Fruit fly (Drosophila melanogaster) whole organism, embryonic: ENCODE results near the gene eIF2Bepsilon.

Experiments
- Blimp-1 ChIP-seq: fragments of 200-800 bp; sonication (Bioruptor generic); optimal IDR thresholded peaks from 3 replicates; lab custom pipeline; 2018; ENCODE audit warnings: missing biosample characterization, missing genetic modification characterization, mild to moderate bottlenecking, moderate library complexity, missing genetic modification reagents
- CG15479 ChIP-seq: fragments of 200-800 bp; sonication (Bioruptor generic); optimal IDR thresholded peaks from 3 replicates; lab custom pipeline; 2019; ENCODE audit warnings: missing biosample characterization, mild to moderate bottlenecking, missing genetic modification characterization, moderate library complexity
- CG16863 ChIP-seq: fragments of 200-800 bp; sonication (Bioruptor generic); optimal IDR thresholded peaks from 3 replicates; lab custom pipeline; 2016; ENCODE audit warnings: missing biosample characterization, missing genetic modification characterization
- CG1832 ChIP-seq: fragments of 200-800 bp; sonication (Bioruptor generic); optimal IDR thresholded peaks from 2 replicates; lab custom pipeline; 2017; ENCODE audit warnings: missing biosample characterization, mild to moderate bottlenecking, missing genetic modification characterization, inconsistent platforms
- CG18599 ChIP-seq: fragments of 200-800 bp; sonication (Bioruptor generic); optimal IDR thresholded peaks from 3 replicates; lab custom pipeline; 2017; ENCODE audit warnings: missing biosample characterization, missing genetic modification characterization, mild to moderate bottlenecking, moderate library complexity, missing genetic modification reagents
- CG2116 ChIP-seq: fragments of 200-800 bp; sonication (Bioruptor generic); optimal IDR thresholded peaks from 3 replicates; lab custom pipeline; 2018; ENCODE audit warnings: missing biosample characterization, mild to moderate bottlenecking, missing genetic modification characterization
- CG33213 ChIP-seq: fragments of 200-800 bp; sonication (Bioruptor generic); optimal IDR thresholded peaks from 3 replicates; lab custom pipeline; 2016; ENCODE audit warnings: missing biosample characterization, missing genetic modification characterization
- CG34376 ChIP-seq: fragments of 200-800 bp; sonication (Bioruptor generic); optimal IDR thresholded peaks from 2 replicates; lab custom pipeline; 2018; ENCODE audit warnings: missing biosample characterization, mild to moderate bottlenecking, missing genetic modification characterization
- CG4617 ChIP-seq: fragments of 200-800 bp; sonication (Bioruptor generic); optimal IDR thresholded peaks from 3 replicates; lab custom pipeline; 2016; ENCODE audit warnings: missing biosample characterization, missing genetic modification characterization, borderline replicate concordance
- CG8359 ChIP-seq: fragments of 200-800 bp; sonication (Bioruptor generic); optimal IDR thresholded peaks from 2 replicates; lab custom pipeline; 2017; ENCODE audit warnings: missing biosample characterization, mild to moderate bottlenecking, missing genetic modification characterization, borderline replicate concordance
- D ChIP-seq, 2 experiments: fragments of 200-800 bp in 1 of 2; fragments of >200 bp in 1 of 2; sonication (Bioruptor generic) in 1 of 2; optimal IDR thresholded peaks; 2 replicates in 1 of 2; 3 replicates in 1 of 2; lab custom pipeline; 2017; ENCODE audit warnings: mild to moderate bottlenecking in 1 of 2, missing biosample characterization in 1 of 2, missing genetic modification characterization in 1 of 2, missing genetic modification reagents in 1 of 2
- Ets65A ChIP-seq: fragments of 200-800 bp; sonication (Bioruptor generic); peaks from one replicate; lab custom pipeline; 2016; ENCODE audit warnings: missing biosample characterization, missing genetic modification characterization
- Fer1 ChIP-seq: fragments of 200-800 bp; sonication (Bioruptor generic); optimal IDR thresholded peaks from 2 replicates; lab custom pipeline; 2017; ENCODE audit warnings: missing biosample characterization, mild to moderate bottlenecking, missing genetic modification characterization
- HLHmδ ChIP-seq: fragments of 200-800 bp; sonication (Bioruptor generic); optimal IDR thresholded peaks from 2 replicates; lab custom pipeline; 2018; ENCODE audit warnings: missing biosample characterization, mild to moderate bottlenecking, missing genetic modification characterization, moderate library complexity
- HmgD ChIP-seq: fragments of 200-800 bp; sonication (Bioruptor generic); optimal IDR thresholded peaks from 3 replicates; lab custom pipeline; 2016; ENCODE audit warnings: missing biosample characterization, missing genetic modification characterization
- MESR4 ChIP-seq: fragments of 200-800 bp; sonication (Bioruptor generic); optimal IDR thresholded peaks from 2 replicates; lab custom pipeline; 2018; ENCODE audit warnings: missing biosample characterization, mild to moderate bottlenecking, missing genetic modification characterization, moderate library complexity
- Med ChIP-seq: fragments of 200-800 bp; sonication (Bioruptor generic); peaks from one replicate; lab custom pipeline; 2016; ENCODE audit warnings: missing biosample characterization, missing genetic modification characterization, mild to moderate bottlenecking, inconsistent platforms, moderate library complexity
- Ptx1 ChIP-seq: fragments of 200-800 bp; sonication (Bioruptor generic); IDR thresholded peaks from 2 replicates; pipeline ENCODE4 v1.3.6; 2022; ENCODE audit warnings: missing biosample characterization, missing genetic modification characterization
- Stat92E ChIP-seq, 3 experiments: fragments of >200 bp in 2 of 3; fragments of 200-800 bp in 1 of 3; sonication (Bioruptor generic) in 1 of 3; optimal IDR thresholded peaks; 2 replicates each; lab custom pipeline; 2017 to 2019; ENCODE audit warnings: missing biosample characterization in 3 of 3, missing genetic modification characterization in 3 of 3, mild to moderate bottlenecking in 1 of 3, moderate library complexity in 1 of 3
- TFAM ChIP-seq: fragments of 200-800 bp; sonication (Bioruptor generic); optimal IDR thresholded peaks from 2 replicates; lab custom pipeline; 2017; ENCODE audit warnings: missing biosample characterization, missing genetic modification characterization, inconsistent platforms
- Trl ChIP-seq, 3 experiments: fragments of >200 bp in 2 of 3; fragments of 200-800 bp in 1 of 3; sonication (Bioruptor generic) in 1 of 3; optimal IDR thresholded peaks; 2 replicates in 1 of 3; 3 replicates in 2 of 3; lab custom pipeline; 2016 to 2017; ENCODE audit warnings: missing biosample characterization in 1 of 3, missing genetic modification characterization in 1 of 3
- YL-1 ChIP-seq: fragments of 200-800 bp; sonication (Bioruptor generic); optimal IDR thresholded peaks from 3 replicates; lab custom pipeline; 2017; ENCODE audit warnings: missing biosample characterization, mild to moderate bottlenecking, missing genetic modification characterization
- abd-A ChIP-seq: fragments of 200-800 bp; sonication (Bioruptor generic); optimal IDR thresholded peaks from 3 replicates; lab custom pipeline; 2019; ENCODE audit warnings: missing biosample characterization, mild to moderate bottlenecking, missing genetic modification characterization, moderate library complexity
- aop ChIP-seq: fragments of 200-800 bp; sonication (Bioruptor generic); IDR thresholded peaks from 2 replicates; pipeline ENCODE4 v1.3.6; 2022; ENCODE audit warnings: missing biosample characterization, missing genetic modification characterization
- bsh ChIP-seq, 2 experiments: fragments of 200-800 bp; sonication (Bioruptor generic); optimal IDR thresholded peaks; 2 replicates each; lab custom pipeline; 2017 to 2018; ENCODE audit warnings: mild to moderate bottlenecking in 2 of 2, missing biosample characterization in 2 of 2, missing genetic modification characterization in 2 of 2, moderate library complexity in 1 of 2
- ci ChIP-seq: fragments of 200-800 bp; sonication (Bioruptor generic); IDR thresholded peaks from 3 replicates; pipeline ENCODE4 v1.3.6; 2022; ENCODE audit warnings: missing biosample characterization, missing genetic modification characterization
- crol ChIP-seq: fragments of 200-800 bp; sonication (Bioruptor generic); IDR thresholded peaks from 2 replicates; pipeline ENCODE4 v1.3.6; 2022; ENCODE audit warnings: missing biosample characterization, missing genetic modification characterization
- cwo ChIP-seq: fragments of 200-800 bp; sonication (Bioruptor generic); optimal IDR thresholded peaks from 3 replicates; lab custom pipeline; 2017; ENCODE audit warnings: missing biosample characterization, missing genetic modification characterization, mild to moderate bottlenecking, moderate library complexity, missing genetic modification reagents
- dysf ChIP-seq: fragments of 200-800 bp; sonication (Bioruptor generic); IDR thresholded peaks from 3 replicates; pipeline ENCODE4 v1.3.6; 2022; ENCODE audit warnings: missing biosample characterization, missing genetic modification characterization
- grn ChIP-seq: fragments of 200-800 bp; sonication (Bioruptor generic); optimal IDR thresholded peaks from 3 replicates; lab custom pipeline; 2017; ENCODE audit warnings: missing biosample characterization, missing genetic modification characterization
- klu ChIP-seq: fragments of 200-800 bp; sonication (Bioruptor generic); IDR thresholded peaks from 2 replicates; pipeline ENCODE4 v1.3.6; 2022; ENCODE audit warnings: missing biosample characterization, missing genetic modification characterization
- kni ChIP-seq: fragments of 200-800 bp; sonication (Bioruptor generic); optimal IDR thresholded peaks from 3 replicates; lab custom pipeline; 2017; ENCODE audit warnings: mild to moderate bottlenecking, missing biosample characterization, missing genetic modification reagents, missing genetic modification characterization
- otp ChIP-seq: fragments of 200-800 bp; sonication (Bioruptor generic); IDR thresholded peaks from 3 replicates; pipeline ENCODE4, ENCODE4 v1.3.6; 2022; ENCODE audit warnings: missing biosample characterization, missing genetic modification characterization
- pros ChIP-seq: fragments of 200-800 bp; sonication (Bioruptor generic); optimal IDR thresholded peaks from 3 replicates; lab custom pipeline; 2019; ENCODE audit warnings: missing biosample characterization, mild to moderate bottlenecking, missing genetic modification characterization, moderate library complexity
- sd ChIP-seq: fragments of 200-800 bp; sonication (Bioruptor generic); optimal IDR thresholded peaks from 3 replicates; lab custom pipeline; 2018; ENCODE audit warnings: missing biosample characterization, mild to moderate bottlenecking, missing genetic modification characterization, moderate library complexity
- sens ChIP-seq: fragments of 200-800 bp; sonication (Bioruptor generic); peaks from one replicate; lab custom pipeline; 2016; ENCODE audit warnings: missing biosample characterization, missing genetic modification characterization
- twi ChIP-seq: fragments of 200-800 bp; optimal IDR thresholded peaks from 2 replicates; lab custom pipeline; 2019; ENCODE audit warnings: missing biosample characterization, mild to moderate bottlenecking, missing genetic modification characterization, moderate library complexity
- unc-4 ChIP-seq: fragments of 200-800 bp; sonication (Bioruptor generic); IDR thresholded peaks from 2 replicates; pipeline ENCODE4 v1.3.6; 2022; ENCODE audit warnings: missing biosample characterization, missing genetic modification characterization; ENCODE audit not compliant: partially characterized antibody
- vvl ChIP-seq: fragments of 200-800 bp; sonication (Bioruptor generic); IDR thresholded peaks from 2 replicates; pipeline ENCODE4 v1.3.6; 2022; ENCODE audit warnings: missing biosample characterization, missing genetic modification characterization

Gene eIF2Bepsilon

DNA sequence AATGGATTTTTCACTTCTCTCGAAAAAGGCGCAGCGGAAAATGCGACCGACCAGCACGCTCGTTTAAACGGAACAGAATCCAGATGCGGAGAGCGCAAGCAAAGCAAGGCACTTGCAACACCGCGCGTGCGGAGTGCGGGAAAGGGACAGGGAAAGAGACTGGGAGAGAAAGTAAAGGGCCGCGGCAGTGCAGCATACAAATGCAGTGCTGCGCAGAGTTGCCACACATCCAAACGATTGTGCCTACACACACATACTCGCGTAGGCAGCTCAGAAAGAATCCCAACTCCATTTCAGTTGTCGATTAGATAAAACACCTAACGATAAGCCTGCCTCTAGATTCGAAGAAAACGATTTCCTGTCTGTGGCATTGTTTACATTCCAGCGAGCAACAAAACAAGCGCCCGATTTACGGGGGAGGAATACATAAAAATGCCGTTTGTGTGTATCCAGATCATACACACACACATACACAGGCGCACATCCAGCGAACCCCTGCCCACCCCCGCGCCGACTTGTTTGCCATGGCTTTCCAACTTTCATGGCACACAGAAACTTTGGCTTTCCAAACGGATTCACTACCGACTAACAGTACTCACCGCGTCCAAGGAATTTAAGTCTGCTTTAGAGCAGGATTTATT is 23.1 kb downstream of the eIF2Bepsilon start (continued):
- TF ChIP-seq CG15479 (GFP tag; lab: Kevin White, UChicago) (peak; percentile 99), abd-A (tag; lab: Kevin White, UChicago) (peak; percentile 43), bsh (GFP tag; optimal IDR thresholded peaks at IDR 0.05; lab: Kevin White, UChicago) (peak in 1 of 2 experiments; percentile 5), CG1832 (peak; percentile 30), Med (peak; percentile 74), grn (GFP tag; lab: Kevin White, UChicago) (peak; percentile 86), crol (GFP tag; lab: Robert Waterston, UW) (peak; percentile 87), Ptx1 (peak; percentile 23; the same call in 1 of the 2 replicates), klu (GFP tag; lab: Robert Waterston, UW) (peak; percentile 46; the same call in 1 of the 2 replicates), Blimp-1 (peak; percentile 47), Ets65A (GFP tag; lab: Kevin White, UChicago) (no peak), HLHmδ (GFP tag; lab: Kevin White, UChicago) (peak; percentile 36), HmgD (GFP tag; lab: Kevin White, UChicago) (peak; percentile 1), CG18599 (GFP tag; lab: Kevin White, UChicago) (peak; percentile 2), cwo (no peak), sd (peak; percentile 97), kni (GFP tag; lab: Kevin White, UChicago) (peak; percentile 97), sens (peak; percentile 77), CG4617 (GFP tag; lab: Kevin White, UChicago) (peak; percentile 36), ci (GFP tag; lab: Robert Waterston, UW) (peak; percentile 53; the same call in 2 of the 3 replicates), otp (GFP tag; lab: Robert Waterston, UW) (no peak), TFAM (GFP tag; lab: Kevin White, UChicago) (no peak), D (optimal IDR thresholded peaks at IDR 0.05; lab: Kevin White, UChicago) (peak; percentile 37), D (GFP tag; optimal IDR thresholded peaks at IDR 0.05; lab: Kevin White, UChicago) (no peak), dysf (GFP tag; lab: Robert Waterston, UW) (no peak), Stat92E (GFP tag; optimal IDR thresholded peaks at IDR 0.05; lab: Kevin White, UChicago) (peak in 1 of 3 experiments; percentile 61), CG8359 (peak; percentile 21), aop (no peak), twi (tag; lab: Kevin White, UChicago) (peak; percentile 15), YL-1 (GFP tag; lab: Kevin White, UChicago) (peak; percentile 43), vvl (peak; percentile 17; the same call in 1 of the 2 replicates), CG16863 (no peak), CG34376 (GFP tag; lab: Kevin White, UChicago) (peak; percentile 16), Trl (optimal IDR thresholded peaks at IDR 0.05; lab: Kevin White, UChicago) (peak; percentile 9 to 53), Trl (GFP tag; optimal IDR thresholded peaks at IDR 0.05; lab: Kevin White, UChicago) (no peak), pros (peak; percentile 88), CG33213 (GFP tag; lab: Kevin White, UChicago) (no peak), Fer1 (GFP tag; lab: Kevin White, UChicago) (no peak), unc-4 (GFP tag; lab: Robert Waterston, UW) (peak; percentile 40; the same call in 1 of the 2 replicates), MESR4 (GFP tag; lab: Kevin White, UChicago) (peak; percentile 82), CG2116 (GFP tag; lab: Kevin White, UChicago) (peak; percentile 9)
